Worm (Caenorhabditis elegans): ENCODE results near the gene cyp-35D1.

DNA sequence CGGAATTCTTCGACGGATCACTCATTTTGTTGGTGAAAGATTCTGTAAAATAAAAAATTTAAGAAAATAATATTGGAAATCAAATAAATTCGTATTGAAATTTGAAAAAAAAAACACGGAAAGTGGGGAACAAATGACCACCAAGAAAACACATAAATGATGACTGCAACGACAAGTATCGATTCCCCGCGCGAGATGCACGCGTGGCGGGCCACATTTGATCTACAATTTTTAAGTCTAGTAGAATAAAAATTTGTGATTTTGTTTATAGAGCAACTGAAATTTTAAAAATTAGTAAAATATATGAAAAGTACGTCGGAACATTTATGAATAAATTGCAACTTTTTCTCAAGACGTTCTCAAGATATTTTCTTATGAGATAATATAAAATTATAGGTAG lies 14.0 kb upstream of the cyp-35D1 start, which contains the start of gene F14H3.4:
- TF ChIP-seq nhr-77 (tag; optimal IDR thresholded peaks at IDR 0.05) (no peak), snpc-4 (tag; optimal IDR thresholded peaks at IDR 0.05) (no peak), unc-62 (GFP tag; optimal IDR thresholded peaks at IDR 0.05) (no peak), mdl-1 (tag; optimal IDR thresholded peaks at IDR 0.05) (no peak), lin-13 (GFP tag; optimal IDR thresholded peaks at IDR 0.05) (no peak), ztf-11 (tag; optimal IDR thresholded peaks at IDR 0.05) (no peak), skn-1 (tag; optimal IDR thresholded peaks at IDR 0.05) (no peak), ama-1 (optimal IDR thresholded peaks at IDR 0.05) (no peak), aly-2 (tag; optimal IDR thresholded peaks at IDR 0.05) (no peak), fos-1 (tag; optimal IDR thresholded peaks at IDR 0.05) (no peak), ceh-82 (tag; optimal IDR thresholded peaks at IDR 0.05) (no peak), F13H6.1 (tag; optimal IDR thresholded peaks at IDR 0.05) (no peak)
